Fruit fly (Drosophila melanogaster): ENCODE data around the gene CG32104.

CG32104 gene

dm6 chr3L:12406999-12407632, 8.0 kb upstream of the CG32104 start (continued):
- TF ChIP-seq sc (optimal IDR thresholded peaks at IDR 0.05) (no peak), sc (GFP tag; optimal IDR thresholded peaks at IDR 0.05) (peak; percentile 61), kay (GFP tag; optimal IDR thresholded peaks at IDR 0.05) (peak; percentile 99), CG2129 (GFP tag; IDR thresholded peaks at IDR 0.05; ENCODE audit: partially characterized antibody) (no peak), ro (GFP tag; IDR thresholded peaks at IDR 0.05) (peak; percentile 46; the same call in 1 of the 2 replicates), crc (GFP tag; optimal IDR thresholded peaks at IDR 0.05) (peak; percentile 81), H2.0 (GFP tag; IDR thresholded peaks at IDR 0.05) (peak; percentile 71), vvl (GFP tag; IDR thresholded peaks at IDR 0.05) (peak; percentile 85), Camta (GFP tag; optimal IDR thresholded peaks at IDR 0.05) (peak; percentile 91), CG12942 (GFP tag; optimal IDR thresholded peaks at IDR 0.05) (peak; percentile 94), MESR4 (GFP tag; optimal IDR thresholded peaks at IDR 0.05) (peak; percentile 27), sisA (GFP tag; IDR thresholded peaks at IDR 0.05) (peak; percentile 43), YL-1 (GFP tag; optimal IDR thresholded peaks at IDR 0.05) (peak; percentile 82), CG4404 (GFP tag; IDR thresholded peaks at IDR 0.05) (no peak), CG1603 (tag; optimal IDR thresholded peaks at IDR 0.05) (peak; percentile 72), CG17568 (GFP tag; optimal IDR thresholded peaks at IDR 0.05) (peak; percentile 93), Awh (GFP tag; IDR thresholded peaks at IDR 0.05) (peak; percentile 98), CG13123 (GFP tag; optimal IDR thresholded peaks at IDR 0.05) (peak; percentile 95), Antp (GFP tag; optimal IDR thresholded peaks at IDR 0.05) (peak; percentile 83), CG30403 (GFP tag; optimal IDR thresholded peaks at IDR 0.05) (peak; percentile 60), Fer3 (tag; optimal IDR thresholded peaks at IDR 0.05) (peak; percentile 93), ham (GFP tag; IDR thresholded peaks at IDR 0.05) (peak; percentile 82; the same call in 1 of the 2 replicates), lmd (GFP tag; IDR thresholded peaks at IDR 0.05) (peak; percentile 62; the same call in 1 of the 2 replicates), maf-S (GFP tag; optimal IDR thresholded peaks at IDR 0.05) (peak; percentile 91), Xbp1 (GFP tag; optimal IDR thresholded peaks at IDR 0.05) (peak; percentile 59), tgo (GFP tag; IDR thresholded peaks at IDR 0.05) (peak; percentile 70; the same call in 2 of the 3 replicates), CG3163 (GFP tag; optimal IDR thresholded peaks at IDR 0.05) (peak; percentile 87), ap (GFP tag; IDR thresholded peaks at IDR 0.05) (peak; percentile 84), CG18011 (GFP tag; optimal IDR thresholded peaks at IDR 0.05) (peak; percentile 78), Kr (GFP tag; optimal IDR thresholded peaks at IDR 0.05) (no peak), eve (GFP tag; optimal IDR thresholded peaks at IDR 0.05) (no peak), CG12391 (tag; optimal IDR thresholded peaks at IDR 0.05) (peak; percentile 55), HLHmδ (GFP tag; optimal IDR thresholded peaks at IDR 0.05) (no peak), ems (GFP tag; optimal IDR thresholded peaks at IDR 0.05) (peak; percentile 84), CG2678 (tag; optimal IDR thresholded peaks at IDR 0.05) (peak; percentile 93), fd96Cb (tag; optimal IDR thresholded peaks at IDR 0.05) (no peak), bcd (GFP tag; optimal IDR thresholded peaks at IDR 0.05) (peak; percentile 87), CTCF (GFP tag; optimal IDR thresholded peaks at IDR 0.05) (peak; percentile 58), CG10366 (GFP tag; IDR thresholded peaks at IDR 0.05) (peak; percentile 86), MBD-R2 (GFP tag; IDR thresholded peaks at IDR 0.05) (peak; percentile 75; the same call in 1 of the 2 replicates), Optix (GFP tag; IDR thresholded peaks at IDR 0.05) (peak; percentile 79), CHES-1-like (GFP tag; optimal IDR thresholded peaks at IDR 0.05) (peak; percentile 97), br (optimal IDR thresholded peaks at IDR 0.05) (no peak), NK7.1 (GFP tag; optimal IDR thresholded peaks at IDR 0.05) (peak; percentile 98), Ets97D (GFP tag; optimal IDR thresholded peaks at IDR 0.05) (peak; percentile 65), CG8478 (optimal IDR thresholded peaks at IDR 0.05) (no peak), stc (GFP tag; IDR thresholded peaks at IDR 0.05) (peak; percentile 91), Hey (tag; optimal IDR thresholded peaks at IDR 0.05) (peak; percentile 94), Poxn (GFP tag; IDR thresholded peaks at IDR 0.05) (peak; percentile 78), vnd (GFP tag; IDR thresholded peaks at IDR 0.05; ENCODE audit: partially characterized antibody) (no peak), CG15073 (GFP tag; optimal IDR thresholded peaks at IDR 0.05) (no peak), Oli (tag; optimal IDR thresholded peaks at IDR 0.05) (no peak)
